Worm (Caenorhabditis elegans) whole organism, L3 larva: ENCODE measurements around the gene snt-1.

Source experiments
- R02D3.7 ChIP-seq: fragments of 150-350 bp; optimal IDR thresholded peaks from 2 replicates; lab custom pipeline; 2014; ENCODE audit warnings: missing biosample characterization, missing genetic modification characterization
- ZK546.5 ChIP-seq: sonication (generic microtip); optimal IDR thresholded peaks from 2 replicates; lab custom pipeline; 2017; ENCODE audit warnings: missing biosample characterization, missing genetic modification characterization
- aly-2 ChIP-seq: fragments of 150-350 bp; optimal IDR thresholded peaks from 2 replicates; lab custom pipeline; 2014; ENCODE audit warnings: missing biosample characterization, missing genetic modification characterization
- ama-1 ChIP-seq: fragments of 150-350 bp; optimal IDR thresholded peaks from 2 replicates; lab custom pipeline; 2018
- ceh-16 ChIP-seq: sonication (generic microtip); optimal IDR thresholded peaks from 2 replicates; lab custom pipeline; 2017; ENCODE audit warnings: missing biosample characterization, missing genetic modification characterization
- ceh-28 ChIP-seq: fragments of 150-350 bp; optimal IDR thresholded peaks from 2 replicates; lab custom pipeline; 2014; ENCODE audit warnings: missing biosample characterization, missing genetic modification reagents, missing genetic modification characterization
- ceh-82 ChIP-seq: fragments of 150-350 bp; optimal IDR thresholded peaks from 2 replicates; lab custom pipeline; 2014; ENCODE audit warnings: missing biosample characterization, missing genetic modification characterization
- ceh-9 ChIP-seq: sonication (generic microtip); optimal IDR thresholded peaks from 2 replicates; lab custom pipeline; 2018; ENCODE audit warnings: missing biosample characterization, missing genetic modification characterization
- daf-12 ChIP-seq: fragments of 150-350 bp; optimal IDR thresholded peaks from 2 replicates; lab custom pipeline; 2014; ENCODE audit warnings: missing biosample characterization, missing genetic modification reagents, missing genetic modification characterization
- egl-27 ChIP-seq: sonication (generic microtip); optimal IDR thresholded peaks from 4 replicates; lab custom pipeline; 2017; ENCODE audit warnings: missing biosample characterization, missing genetic modification reagents, missing genetic modification characterization
- egl-5 ChIP-seq: fragments of 150-350 bp; optimal IDR thresholded peaks from 2 replicates; lab custom pipeline; 2017; ENCODE audit warnings: missing biosample characterization, missing genetic modification reagents, missing genetic modification characterization, inconsistent platforms
- elt-1 ChIP-seq: fragments of 150-350 bp; optimal IDR thresholded peaks from 2 replicates; lab custom pipeline; 2014; ENCODE audit warnings: missing biosample characterization, missing genetic modification characterization
- elt-2 ChIP-seq: sonication (generic microtip); optimal IDR thresholded peaks from 2 replicates; lab custom pipeline; 2016; ENCODE audit warnings: missing genetic modification reagents, mild to moderate bottlenecking, missing genetic modification characterization, missing compliant biosample characterization
- elt-3 ChIP-seq, 3 experiments: fragments of 150-350 bp in 1 of 3; sonication (generic microtip) in 2 of 3; optimal IDR thresholded peaks; 2 replicates in 2 of 3; 4 replicates in 1 of 3; lab custom pipeline; 2014 to 2017; ENCODE audit warnings: missing biosample characterization in 3 of 3, missing genetic modification characterization in 3 of 3
- fkh-10 ChIP-seq: sonication (generic microtip); optimal IDR thresholded peaks from 2 replicates; lab custom pipeline; 2017; ENCODE audit warnings: missing biosample characterization, missing genetic modification reagents, missing genetic modification characterization
- fkh-2 ChIP-seq: fragments of 150-350 bp; optimal IDR thresholded peaks from 2 replicates; lab custom pipeline; 2014; ENCODE audit warnings: missing biosample characterization, missing genetic modification reagents, missing genetic modification characterization
- fos-1 ChIP-seq: fragments of 150-350 bp; optimal IDR thresholded peaks from 2 replicates; lab custom pipeline; 2014; ENCODE audit warnings: missing biosample characterization, missing genetic modification characterization
- hmg-11 ChIP-seq: sonication (generic microtip); optimal IDR thresholded peaks from 2 replicates; lab custom pipeline; 2016; ENCODE audit warnings: missing genetic modification characterization, missing compliant biosample characterization
- jun-1 ChIP-seq: fragments of 150-350 bp; optimal IDR thresholded peaks from 2 replicates; lab custom pipeline; 2014; ENCODE audit warnings: missing biosample characterization, missing genetic modification reagents, missing genetic modification characterization
- lin-15B ChIP-seq: fragments of 150-350 bp; optimal IDR thresholded peaks from 2 replicates; lab custom pipeline; 2014; ENCODE audit warnings: missing biosample characterization, missing genetic modification characterization
- lin-39 ChIP-seq: fragments of 150-350 bp; optimal IDR thresholded peaks from 2 replicates; lab custom pipeline; 2018; ENCODE audit warnings: missing biosample characterization, missing genetic modification reagents, missing genetic modification characterization
- lsy-12 ChIP-seq: sonication (generic microtip); optimal IDR thresholded peaks from 2 replicates; lab custom pipeline; 2016; ENCODE audit warnings: mild to moderate bottlenecking, missing genetic modification characterization, missing compliant biosample characterization
- mdl-1 ChIP-seq: fragments of 150-350 bp; optimal IDR thresholded peaks from 2 replicates; lab custom pipeline; 2014; ENCODE audit warnings: missing biosample characterization, missing genetic modification characterization
- nfya-1 ChIP-seq: sonication (generic microtip); optimal IDR thresholded peaks from 2 replicates; lab custom pipeline; 2017; ENCODE audit warnings: missing genetic modification characterization, mild to moderate bottlenecking, missing compliant biosample characterization, antibody characterized with exemption, moderate library complexity; ENCODE audit not compliant: insufficient read depth
- nhr-11 ChIP-seq: fragments of 150-350 bp; optimal IDR thresholded peaks from 2 replicates; lab custom pipeline; 2014; ENCODE audit warnings: missing biosample characterization, missing genetic modification characterization
- nhr-12 ChIP-seq: fragments of 150-350 bp; optimal IDR thresholded peaks from 2 replicates; lab custom pipeline; 2014; ENCODE audit warnings: missing biosample characterization, missing genetic modification characterization
- nhr-23 ChIP-seq: fragments of 150-350 bp; optimal IDR thresholded peaks from 2 replicates; lab custom pipeline; 2014; ENCODE audit warnings: missing biosample characterization, missing genetic modification reagents, missing genetic modification characterization
- nhr-25 ChIP-seq: sonication (generic microtip); optimal IDR thresholded peaks from 2 replicates; lab custom pipeline; 2017; ENCODE audit warnings: missing biosample characterization, missing genetic modification characterization
- nhr-43 ChIP-seq: sonication (generic microtip); optimal IDR thresholded peaks from 2 replicates; lab custom pipeline; 2016; ENCODE audit warnings: mild to moderate bottlenecking, missing genetic modification characterization, missing compliant biosample characterization; ENCODE audit not compliant: poor library complexity, severe bottlenecking
- nhr-76 ChIP-seq: fragments of 150-350 bp; sonication (generic microtip); optimal IDR thresholded peaks from 5 replicates; lab custom pipeline; 2014; ENCODE audit warnings: missing biosample characterization, missing genetic modification characterization
- nhr-77 ChIP-seq: fragments of 150-350 bp; optimal IDR thresholded peaks from 2 replicates; lab custom pipeline; 2014; ENCODE audit warnings: missing biosample characterization, missing genetic modification characterization
- pha-4 ChIP-seq: fragments of 150-350 bp; optimal IDR thresholded peaks from 2 replicates; lab custom pipeline; 2014; ENCODE audit warnings: missing biosample characterization, missing genetic modification reagents, missing genetic modification characterization
- pqm-1 ChIP-seq: fragments of 150-350 bp; optimal IDR thresholded peaks from 2 replicates; lab custom pipeline; 2017; ENCODE audit warnings: missing biosample characterization, missing genetic modification characterization, inconsistent platforms
- sea-2 ChIP-seq: fragments of 150-350 bp; sonication (generic microtip); optimal IDR thresholded peaks from 4 replicates; lab custom pipeline; 2014; ENCODE audit warnings: missing biosample characterization, missing genetic modification reagents, missing genetic modification characterization
- skn-1 ChIP-seq: fragments of 150-350 bp; optimal IDR thresholded peaks from 2 replicates; lab custom pipeline; 2014; ENCODE audit warnings: missing biosample characterization, missing genetic modification characterization
- snpc-4 ChIP-seq: fragments of 150-350 bp; optimal IDR thresholded peaks from 2 replicates; lab custom pipeline; 2014; ENCODE audit warnings: missing biosample characterization, missing genetic modification characterization
- tbx-2 ChIP-seq: sonication (generic microtip); optimal IDR thresholded peaks from 2 replicates; lab custom pipeline; 2016; ENCODE audit warnings: mild to moderate bottlenecking, missing genetic modification characterization, missing compliant biosample characterization
- unc-39 ChIP-seq: sonication (generic microtip); optimal IDR thresholded peaks from 4 replicates; lab custom pipeline; 2017; ENCODE audit warnings: missing biosample characterization, missing genetic modification characterization
- unc-62 ChIP-seq: fragments of 150-350 bp; sonication (generic microtip); optimal IDR thresholded peaks from 4 replicates; lab custom pipeline; 2014; ENCODE audit warnings: missing biosample characterization, missing genetic modification reagents, missing genetic modification characterization
- zag-1 ChIP-seq: fragments of 150-350 bp; optimal IDR thresholded peaks from 2 replicates; lab custom pipeline; 2014; ENCODE audit warnings: missing biosample characterization, missing genetic modification characterization
- ztf-11 ChIP-seq: fragments of 150-350 bp; optimal IDR thresholded peaks from 2 replicates; lab custom pipeline; 2014; ENCODE audit warnings: missing biosample characterization, missing genetic modification characterization
- ztf-4 ChIP-seq: fragments of 150-350 bp; optimal IDR thresholded peaks from 2 replicates; lab custom pipeline; 2014; ENCODE audit warnings: missing biosample characterization, missing genetic modification characterization

The snt-1 gene

ce11 chrII:6849308-6849707, 38.5 kb downstream of the snt-1 start:
- TF ChIP-seq fkh-10 (GFP tag; lab: Kevin White, UChicago) (no peak), pqm-1 (tag; lab: Kevin White, UChicago) (no peak), nhr-43 (peak; percentile 97), lin-15B (no peak), unc-62 (GFP tag; lab: Kevin White, UChicago) (peak; percentile 86), elt-3 (tag; optimal IDR thresholded peaks at IDR 0.05; lab: Kevin White, UChicago) (peak; percentile 52 to 69 (median 56)), ceh-16 (tag; lab: Kevin White, UChicago) (no peak), unc-39 (tag; lab: Kevin White, UChicago) (no peak), ZK546.5 (tag; lab: Kevin White, UChicago) (no peak), snpc-4 (peak; percentile 7), ztf-4 (tag; lab: Kevin White, UChicago) (no peak), jun-1 (peak; percentile 51), tbx-2 (peak; percentile 42), lin-39 (tag; lab: Kevin White, UChicago) (peak; percentile 27), nhr-23 (tag; lab: Kevin White, UChicago) (peak; percentile 93), daf-12 (tag; lab: Kevin White, UChicago) (no peak), ceh-82 (tag; lab: Kevin White, UChicago) (no peak), nfya-1 (peak; percentile 40), egl-27 (peak; percentile 94), lsy-12 (peak; percentile 28), egl-5 (tag; lab: Kevin White, UChicago) (peak; percentile 38), mdl-1 (tag; lab: Kevin White, UChicago) (peak; percentile 59), R02D3.7 (tag; lab: Kevin White, UChicago) (peak; percentile 34), elt-2 (tag; lab: Kevin White, UChicago) (no peak), elt-1 (tag; lab: Kevin White, UChicago) (no peak), nhr-76 (no peak), nhr-25 (tag; lab: Kevin White, UChicago) (peak; percentile 85)

ce11 chrII:6851938-6852337, 41.2 kb downstream of the snt-1 start, which contains the start of gene C04A2.15:
Gene C04A2.15 (plus strand): TSS chrII:6852236.
- no peak for TF ChIP-seq unc-62 (GFP tag; lab: Kevin White, UChicago)
- TF ChIP-seq pha-4 (tag; lab: Kevin White, UChicago): peak; percentile 93
- TF ChIP-seq, all 47 proteins: peak for 1

ce11 chrII:6853059-6853466, 42.3 kb downstream of the snt-1 start:
- TF ChIP-seq ZK546.5 (tag; lab: Kevin White, UChicago) (no peak), ceh-82 (tag; lab: Kevin White, UChicago) (peak; percentile 5), fos-1 (tag; lab: Kevin White, UChicago) (no peak), ceh-28 (tag; lab: Kevin White, UChicago) (peak; percentile 20), nhr-25 (tag; lab: Kevin White, UChicago) (peak; percentile 56), jun-1 (no peak), elt-2 (tag; lab: Kevin White, UChicago) (peak; percentile 46), ceh-9 (tag; lab: Kevin White, UChicago) (no peak), egl-27 (peak; percentile 94), pha-4 (tag; lab: Kevin White, UChicago) (peak; percentile 58), ztf-11 (tag; lab: Kevin White, UChicago) (no peak), aly-2 (tag; lab: Kevin White, UChicago) (no peak), lin-15B (peak; percentile 47), R02D3.7 (tag; lab: Kevin White, UChicago) (peak; percentile 12), hmg-11 (tag; lab: Kevin White, UChicago) (peak; percentile 78), egl-5 (tag; lab: Kevin White, UChicago) (peak; percentile 32), daf-12 (tag; lab: Kevin White, UChicago) (no peak), skn-1 (tag; lab: Kevin White, UChicago) (peak; percentile 24), unc-62 (GFP tag; lab: Kevin White, UChicago) (no peak), elt-1 (tag; lab: Kevin White, UChicago) (no peak), elt-3 (tag; optimal IDR thresholded peaks at IDR 0.05; lab: Kevin White, UChicago) (peak in 1 of 3 experiments; percentile 39), nhr-43 (peak; percentile 28), sea-2 (no peak), ama-1 (peak; percentile 55), zag-1 (no peak), ceh-16 (tag; lab: Kevin White, UChicago) (no peak), nhr-23 (tag; lab: Kevin White, UChicago) (peak; percentile 19), nhr-12 (tag; lab: Kevin White, UChicago) (no peak), fkh-2 (no peak), pqm-1 (tag; lab: Kevin White, UChicago) (peak; percentile 31), snpc-4 (peak; percentile 3), nhr-11 (tag; lab: Kevin White, UChicago) (peak; percentile 35), nfya-1 (peak; percentile 75), ztf-4 (tag; lab: Kevin White, UChicago) (peak; percentile 37), lsy-12 (peak; percentile 78), tbx-2 (peak; percentile 36), nhr-77 (tag; lab: Kevin White, UChicago) (no peak), lin-39 (tag; lab: Kevin White, UChicago) (peak; percentile 85)
